Worm (Caenorhabditis elegans): ENCODE measurements around the gene irld-44.
"Not testable (repeated sequence)": the region's sequence is repeated elsewhere in the genome, so short reads cannot be mapped to it uniquely, and the experiment has no call there.

DNA sequence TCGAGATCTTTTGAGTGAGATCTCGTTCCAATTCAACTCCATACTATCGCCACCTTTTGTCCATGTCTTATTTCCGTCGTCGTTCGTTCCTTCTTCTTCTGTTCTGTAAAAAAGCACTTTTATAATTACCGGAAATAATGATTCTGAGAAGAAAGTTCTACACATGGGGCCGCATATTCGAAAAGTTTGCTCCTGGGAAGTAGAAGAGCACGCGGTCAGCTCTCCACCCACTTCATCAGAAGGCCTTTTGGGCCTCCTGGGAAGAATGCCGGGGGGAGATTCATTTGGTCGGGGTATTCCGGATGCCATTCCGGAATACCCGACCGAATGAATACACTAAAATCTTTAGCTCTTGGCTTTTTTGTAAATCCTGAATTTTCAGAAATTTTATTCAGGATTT is 41.3 kb downstream of the irld-44 start, which contains the start of gene Y46H3C.5:
- not testable (repeated sequence) for TF ChIP-seq nhr-12 (tag; optimal IDR thresholded peaks at IDR 0.05); lin-39 (tag; optimal IDR thresholded peaks at IDR 0.05); nhr-11 (tag; optimal IDR thresholded peaks at IDR 0.05); ztf-4 (tag; optimal IDR thresholded peaks at IDR 0.05); mab-5 (tag; optimal IDR thresholded peaks at IDR 0.05); unc-62 (GFP tag; optimal IDR thresholded peaks at IDR 0.05); aly-2 (tag; optimal IDR thresholded peaks at IDR 0.05); egl-27 (tag; optimal IDR thresholded peaks at IDR 0.05); ceh-16 (tag; optimal IDR thresholded peaks at IDR 0.05); ceh-82 (tag; optimal IDR thresholded peaks at IDR 0.05); ztf-1 (GFP tag; conservative IDR thresholded peaks at IDR 0.05); peb-1 (tag; optimal IDR thresholded peaks at IDR 0.05)
